Worm (Caenorhabditis elegans) whole organism, early embryonic: ENCODE measurements around the gene M18.3.

Experiments
- B0310.2 ChIP-seq: sonication (generic microtip); optimal IDR thresholded peaks from 2 replicates; lab custom pipeline; 2016; ENCODE audit warnings: mild to moderate bottlenecking, missing genetic modification characterization, missing compliant biosample characterization
- ets-7 ChIP-seq: sonication (generic microtip); optimal IDR thresholded peaks from 2 replicates; lab custom pipeline; 2016; ENCODE audit warnings: missing genotype, missing genetic modification characterization, missing compliant biosample characterization
- flt-1 ChIP-seq: fragments of 200-800 bp; sonication (Bioruptor generic); IDR thresholded peaks from 2 replicates; pipeline ENCODE4 v1.3.6; 2022; ENCODE audit warnings: missing genetic modification characterization, missing compliant biosample characterization
- sea-1 ChIP-seq: fragments of 200-800 bp; sonication (Bioruptor generic); conservative IDR thresholded peaks from 2 replicates; pipeline ENCODE4 v1.3.6; 2022; ENCODE audit warnings: missing genetic modification characterization, missing compliant biosample characterization
- tbx-11 ChIP-seq: fragments of 200-800 bp; sonication (Bioruptor generic); IDR thresholded peaks from 2 replicates; pipeline ENCODE4 v1.3.6; 2022; ENCODE audit warnings: missing genetic modification characterization, missing compliant biosample characterization

ce11 chrIV:12088898-12089297 is 16.8 kb upstream of the M18.3 start:
- TF ChIP-seq B0310.2 (tag; lab: Kevin White, UChicago) (no peak), flt-1 (no peak), ets-7 (tag; lab: Kevin White, UChicago) (no peak), sea-1 (GFP tag; lab: Robert Waterston, UW) (no peak), tbx-11 (no peak)
